Worm (Caenorhabditis elegans) whole organism, midembryonic: ENCODE data around the gene R12C12.6.
A peak's percentile ranks its signal among the peaks of the same experiment; 100 is the strongest.

Experiments
- flt-1 ChIP-seq: fragments of 200-800 bp; sonication (Bioruptor generic); IDR thresholded peaks from 2 replicates; pipeline ENCODE4 v1.3.6; 2022; ENCODE audit warnings: missing genetic modification characterization, missing compliant biosample characterization
- klf-2 ChIP-seq: fragments of 200-800 bp; sonication (Bioruptor generic); conservative IDR thresholded peaks from 2 replicates; pipeline ENCODE4 v1.3.6; 2022; ENCODE audit warnings: missing genetic modification reagents, missing genetic modification characterization, missing compliant biosample characterization
- tab-1 ChIP-seq: fragments of 200-800 bp; sonication (Bioruptor generic); IDR thresholded peaks from 2 replicates; pipeline ENCODE4 v1.3.6; 2022; ENCODE audit warnings: missing genetic modification characterization, missing compliant biosample characterization
- ztf-23 ChIP-seq: fragments of 200-800 bp; sonication (Bioruptor generic); IDR thresholded peaks from 2 replicates; pipeline ENCODE4 v1.3.6; 2022; ENCODE audit warnings: missing genetic modification reagents, missing genetic modification characterization, missing compliant biosample characterization
- ztf-29 ChIP-seq: fragments of 200-800 bp; sonication (Bioruptor generic); IDR thresholded peaks from 2 replicates; pipeline ENCODE4 v1.3.6; 2022; ENCODE audit warnings: missing genetic modification reagents, missing genetic modification characterization, missing compliant biosample characterization

DNA sequence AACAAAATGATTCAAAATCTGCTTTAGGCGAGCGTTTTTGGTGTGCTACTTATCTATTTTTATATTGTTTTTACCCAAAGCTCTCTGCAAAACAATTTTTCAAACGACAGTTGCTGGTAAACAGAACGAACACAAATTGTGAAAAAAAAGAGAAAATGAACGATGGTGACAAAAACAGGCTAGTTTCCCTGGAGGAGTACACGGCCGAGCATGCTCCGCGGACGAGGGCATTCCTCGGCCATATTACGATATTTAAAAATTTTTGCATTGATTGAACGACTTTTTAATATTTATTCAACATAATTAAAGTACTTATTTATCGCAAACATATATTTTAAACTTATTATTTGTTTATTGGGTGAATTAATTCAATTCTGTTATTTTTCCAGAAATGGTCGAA, 49.8 kb upstream of the R12C12.6 start, which contains the start of the genes tpp-2 and rbbp-5:
- TF ChIP-seq flt-1 (GFP tag; lab: Robert Waterston, UW) (0 out of 2 replicates have a peak, but pooled peaks have one; percentile 47), tab-1 (GFP tag; lab: Robert Waterston, UW) (no peak), ztf-23 (GFP tag; lab: Robert Waterston, UW) (no peak), ztf-29 (no peak), klf-2 (no peak)
